Worm (Caenorhabditis elegans): ENCODE data around the gene F47B10.5.

Gene F47B10.5

ce11 chrX:10890456-10890855 lies at the start of gene F47B10.5:
TSS of gene F47B10.5 (minus strand) at chrX:10890556.
- TF ChIP-seq unc-62 (GFP tag; optimal IDR thresholded peaks at IDR 0.05) = no peak

- TF ChIP-seq unc-62 (GFP tag; optimal IDR thresholded peaks at IDR 0.05) = no peak
Measured at ce11 chrX:10933308-10934014, 43.1 kb upstream of the F47B10.5 start.

ce11 chrX:10932087-10932486 lies 41.7 kb upstream of the F47B10.5 start:
- no peak for TF ChIP-seq unc-62 (GFP tag; optimal IDR thresholded peaks at IDR 0.05)

ce11 chrX:10928948-10929563 lies 38.7 kb upstream of the F47B10.5 start, which contains the start of gene dgn-1:
TSS of gene dgn-1 (minus strand) at chrX:10928998.
- TF ChIP-seq unc-62 (GFP tag; optimal IDR thresholded peaks at IDR 0.05) = no peak

- no peak for TF ChIP-seq unc-62 (GFP tag; optimal IDR thresholded peaks at IDR 0.05)
Measured at ce11 chrX:10927136-10927535, 36.8 kb upstream of the F47B10.5 start.

- TF ChIP-seq unc-62 (GFP tag; optimal IDR thresholded peaks at IDR 0.05) = no peak
Measured at ce11 chrX:10924031-10924430, 33.7 kb upstream of the F47B10.5 start.

- TF ChIP-seq unc-62 (GFP tag; optimal IDR thresholded peaks at IDR 0.05) = no peak
Measured at ce11 chrX:10919613-10920012, 29.3 kb upstream of the F47B10.5 start, which contains the start of gene nstp-9. TSS of gene nstp-9 (minus strand) at chrX:10919713.

- no peak for TF ChIP-seq unc-62 (GFP tag; optimal IDR thresholded peaks at IDR 0.05)
Measured at ce11 chrX:10916194-10916593, 25.8 kb upstream of the F47B10.5 start.

- TF ChIP-seq unc-62 (GFP tag; optimal IDR thresholded peaks at IDR 0.05) = no peak
Measured at ce11 chrX:10914421-10915277, 24.3 kb upstream of the F47B10.5 start.

ce11 chrX:10913981-10914380 lies 23.6 kb upstream of the F47B10.5 start, which contains the start of gene F47B10.9:
TSS of gene F47B10.9 (minus strand) at chrX:10914081.
- TF ChIP-seq unc-62 (GFP tag; optimal IDR thresholded peaks at IDR 0.05) = no peak

ce11 chrX:10910716-10911115 lies 20.4 kb upstream of the F47B10.5 start, which contains the start of gene F47B10.8:
TSS of gene F47B10.8 (minus strand) at chrX:10910816.
- no peak for TF ChIP-seq unc-62 (GFP tag; optimal IDR thresholded peaks at IDR 0.05)

- TF ChIP-seq unc-62 (GFP tag; optimal IDR thresholded peaks at IDR 0.05) = no peak
Measured at ce11 chrX:10909661-10910060, 19.3 kb upstream of the F47B10.5 start.

ce11 chrX:10907418-10907817 lies 17.1 kb upstream of the F47B10.5 start:
- TF ChIP-seq unc-62 (GFP tag; optimal IDR thresholded peaks at IDR 0.05) = no peak

- TF ChIP-seq unc-62 (GFP tag; optimal IDR thresholded peaks at IDR 0.05) = no peak
Measured at ce11 chrX:10903416-10903815, 13.1 kb upstream of the F47B10.5 start.

- TF ChIP-seq unc-62 (GFP tag; optimal IDR thresholded peaks at IDR 0.05) = no peak
Measured at ce11 chrX:10902723-10903322, 12.5 kb upstream of the F47B10.5 start, which contains the start of gene acbp-3. TSS of gene acbp-3 (plus strand) at chrX:10903272.

ce11 chrX:10901766-10902165 lies 11.4 kb upstream of the F47B10.5 start:
- no peak for TF ChIP-seq unc-62 (GFP tag; optimal IDR thresholded peaks at IDR 0.05)

Data from whole organism, dauer.